Worm (Caenorhabditis elegans) whole organism, early embryonic: Measurements from ENCODE around the gene F54H5.5.

Source experiments
- B0310.2 ChIP-seq: sonication (generic microtip); optimal IDR thresholded peaks from 2 replicates; lab custom pipeline; 2016; ENCODE audit warnings: mild to moderate bottlenecking, missing genetic modification characterization, missing compliant biosample characterization
- ama-1 ChIP-seq: fragments of 150-350 bp; optimal IDR thresholded peaks from 2 replicates; lab custom pipeline; 2014
- ceh-36 ChIP-seq: sonication (generic microtip); optimal IDR thresholded peaks from 2 replicates; lab custom pipeline; 2016; ENCODE audit warnings: missing genetic modification characterization, inconsistent platforms, missing compliant biosample characterization
- flt-1 ChIP-seq: fragments of 200-800 bp; sonication (Bioruptor generic); IDR thresholded peaks from 2 replicates; pipeline ENCODE4 v1.3.6; 2022; ENCODE audit warnings: missing genetic modification characterization, missing compliant biosample characterization
- hmbx-1 ChIP-seq: sonication (generic microtip); optimal IDR thresholded peaks from 2 replicates; lab custom pipeline; 2016; ENCODE audit warnings: mild to moderate bottlenecking, missing genetic modification characterization, missing compliant biosample characterization
- pes-1 ChIP-seq: fragments of 200-800 bp; sonication (Bioruptor generic); IDR thresholded peaks from 2 replicates; pipeline ENCODE4 v1.3.6; 2022; ENCODE audit warnings: missing genetic modification reagents, missing genetic modification characterization, missing compliant biosample characterization
- scrt-1 ChIP-seq: fragments of 200-800 bp; sonication (Bioruptor generic); IDR thresholded peaks from 2 replicates; pipeline ENCODE4 v1.3.6; 2022; ENCODE audit warnings: missing genetic modification characterization, missing compliant biosample characterization
- sea-1 ChIP-seq: fragments of 200-800 bp; sonication (Bioruptor generic); conservative IDR thresholded peaks from 2 replicates; pipeline ENCODE4 v1.3.6; 2022; ENCODE audit warnings: missing genetic modification characterization, missing compliant biosample characterization
- tbx-37 ChIP-seq: fragments of 200-800 bp; sonication (Bioruptor generic); conservative IDR thresholded peaks from 2 replicates; pipeline ENCODE4 v1.3.6; 2022; ENCODE audit warnings: missing genetic modification reagents, missing genetic modification characterization, missing compliant biosample characterization
- tra-4 ChIP-seq: sonication (generic microtip); optimal IDR thresholded peaks from 2 replicates; lab custom pipeline; 2017; ENCODE audit warnings: missing genetic modification characterization, missing compliant biosample characterization

DNA sequence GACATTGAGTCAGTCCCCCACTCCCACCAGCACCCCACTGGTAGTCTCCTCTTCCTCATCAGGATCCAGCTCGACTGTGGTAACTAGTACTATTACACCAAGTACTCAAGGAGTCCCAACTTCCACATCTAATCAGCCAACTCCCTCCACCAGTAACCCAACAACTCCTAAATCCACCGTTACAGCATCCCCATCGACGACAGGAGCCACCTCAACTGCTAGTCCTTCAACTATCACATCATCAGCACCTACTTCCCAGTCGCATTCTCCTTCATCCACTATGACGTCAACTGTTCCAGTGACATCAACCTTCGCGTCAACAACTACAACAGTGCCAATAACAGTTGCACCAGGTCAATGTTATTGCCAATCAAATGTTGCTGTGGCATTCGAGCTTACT, 41.4 kb upstream of the F54H5.5 start:
- TF ChIP-seq ama-1 (lab: Kevin White, UChicago) (no peak), scrt-1 (GFP tag; lab: Robert Waterston, UW) (no peak), pes-1 (no peak), B0310.2 (tag; lab: Kevin White, UChicago) (no peak), flt-1 (GFP tag; lab: Robert Waterston, UW) (no peak), tra-4 (tag; lab: Kevin White, UChicago) (no peak), hmbx-1 (tag; lab: Kevin White, UChicago) (no peak), ceh-36 (tag; lab: Kevin White, UChicago) (no peak), tbx-37 (GFP tag; lab: Robert Waterston, UW) (no peak), sea-1 (GFP tag; lab: Robert Waterston, UW) (no peak)
